Fruit fly (Drosophila melanogaster) whole organism, embryonic: Measurements from ENCODE around the gene Sec23.

Experiments
- Awh ChIP-seq: fragments of 200-800 bp; sonication (Bioruptor generic); IDR thresholded peaks from 2 replicates; pipeline ENCODE4, ENCODE4 v1.3.6; 2022; ENCODE audit warnings: missing biosample characterization, missing genetic modification characterization
- BEAF-32 ChIP-seq: fragments of 200-800 bp; sonication (Bioruptor generic); optimal IDR thresholded peaks from 3 replicates; lab custom pipeline; 2017; ENCODE audit warnings: missing biosample characterization, missing genetic modification characterization, mild to moderate bottlenecking, moderate library complexity, missing genetic modification reagents
- Bdp1 ChIP-seq: fragments of 200-800 bp; sonication (Bioruptor generic); optimal IDR thresholded peaks from 3 replicates; lab custom pipeline; 2016; ENCODE audit warnings: missing biosample characterization, missing genetic modification characterization
- CG10209 ChIP-seq: fragments of 200-800 bp; sonication (Bioruptor generic); optimal IDR thresholded peaks from 3 replicates; lab custom pipeline; 2017; ENCODE audit warnings: missing biosample characterization, mild to moderate bottlenecking, missing genetic modification characterization, missing genetic modification reagents
- CG10959 ChIP-seq: fragments of 200-800 bp; sonication (Bioruptor generic); IDR thresholded peaks from 2 replicates; pipeline ENCODE4 v1.3.6; 2022; ENCODE audit warnings: missing biosample characterization, missing genetic modification characterization
- CG11695 ChIP-seq: fragments of 200-800 bp; sonication (Bioruptor generic); IDR thresholded peaks from 3 replicates; pipeline ENCODE4 v1.3.6; 2022; ENCODE audit warnings: missing biosample characterization, missing genetic modification characterization
- CG11723 ChIP-seq: fragments of 200-800 bp; sonication (Bioruptor generic); optimal IDR thresholded peaks from 2 replicates; lab custom pipeline; 2017; ENCODE audit warnings: missing biosample characterization, mild to moderate bottlenecking, missing genetic modification characterization
- CG13424 ChIP-seq: fragments of 200-800 bp; sonication (Bioruptor generic); optimal IDR thresholded peaks from 2 replicates; lab custom pipeline; 2019; ENCODE audit warnings: missing biosample characterization, mild to moderate bottlenecking, missing genetic modification characterization, moderate library complexity
- CG13624 ChIP-seq: fragments of 200-800 bp; sonication (Bioruptor generic); optimal IDR thresholded peaks from 2 replicates; lab custom pipeline; 2016; ENCODE audit warnings: missing biosample characterization, missing genetic modification characterization
- CG1792 ChIP-seq: fragments of 200-800 bp; sonication (Bioruptor generic); optimal IDR thresholded peaks from 2 replicates; lab custom pipeline; 2016; ENCODE audit warnings: missing biosample characterization, missing genetic modification characterization
- CG18619 ChIP-seq: fragments of 200-800 bp; sonication (Bioruptor generic); optimal IDR thresholded peaks from 3 replicates; lab custom pipeline; 2017; ENCODE audit warnings: missing biosample characterization, mild to moderate bottlenecking, missing genetic modification characterization
- CG2202 ChIP-seq: fragments of 200-800 bp; sonication (Bioruptor generic); optimal IDR thresholded peaks from 2 replicates; lab custom pipeline; 2018; ENCODE audit warnings: missing biosample characterization, mild to moderate bottlenecking, missing genetic modification characterization
- CG2889 ChIP-seq: fragments of 200-800 bp; sonication (Bioruptor generic); IDR thresholded peaks from 3 replicates; pipeline ENCODE4 v1.3.6; 2022; ENCODE audit warnings: missing biosample characterization, missing genetic modification characterization
- CG31224 ChIP-seq: fragments of 200-800 bp; sonication (Bioruptor generic); IDR thresholded peaks from 2 replicates; pipeline ENCODE4 v1.3.6; 2022; ENCODE audit warnings: missing biosample characterization, missing genetic modification characterization
- CG34224 ChIP-seq: fragments of 200-800 bp; sonication (Bioruptor generic); IDR thresholded peaks from 3 replicates; pipeline ENCODE4 v1.3.6; 2022; ENCODE audit warnings: missing biosample characterization, missing genetic modification characterization; ENCODE audit not compliant: partially characterized antibody
- CG4707 ChIP-seq: fragments of 200-800 bp; sonication (Bioruptor generic); optimal IDR thresholded peaks from 2 replicates; lab custom pipeline; 2018; ENCODE audit warnings: missing biosample characterization, mild to moderate bottlenecking, missing genetic modification characterization, moderate library complexity
- CG5953 ChIP-seq: fragments of 200-800 bp; sonication (Bioruptor generic); IDR thresholded peaks from 2 replicates; pipeline ENCODE4 v1.3.6; 2022; ENCODE audit warnings: missing biosample characterization, missing genetic modification characterization
- CG6765 ChIP-seq: fragments of 200-800 bp; sonication (Bioruptor generic); optimal IDR thresholded peaks from 3 replicates; lab custom pipeline; 2017; ENCODE audit warnings: missing biosample characterization, mild to moderate bottlenecking, missing genetic modification characterization
- CG6854 ChIP-seq: fragments of 200-800 bp; sonication (Bioruptor generic); optimal IDR thresholded peaks from 3 replicates; lab custom pipeline; 2017; ENCODE audit warnings: missing biosample characterization, mild to moderate bottlenecking, missing genetic modification characterization
- CG7786 ChIP-seq: fragments of 200-800 bp; sonication (Bioruptor generic); optimal IDR thresholded peaks from 2 replicates; lab custom pipeline; 2016; ENCODE audit warnings: missing biosample characterization, missing genetic modification characterization
- CG7839 ChIP-seq: fragments of 200-800 bp; sonication (Bioruptor generic); optimal IDR thresholded peaks from 3 replicates; lab custom pipeline; 2018; ENCODE audit warnings: missing biosample characterization, mild to moderate bottlenecking, missing genetic modification characterization, moderate library complexity
- CG8089 ChIP-seq: fragments of 200-800 bp; sonication (Bioruptor generic); optimal IDR thresholded peaks from 3 replicates; lab custom pipeline; 2016; ENCODE audit warnings: missing biosample characterization, missing genetic modification characterization
- CG9437 ChIP-seq: fragments of 200-800 bp; sonication (Bioruptor generic); optimal IDR thresholded peaks from 2 replicates; lab custom pipeline; 2018; ENCODE audit warnings: missing biosample characterization, mild to moderate bottlenecking, missing genetic modification characterization
- Chrac-16 ChIP-seq: fragments of 200-800 bp; sonication (Bioruptor generic); optimal IDR thresholded peaks from 3 replicates; lab custom pipeline; 2016; ENCODE audit warnings: missing biosample characterization, missing genetic modification characterization
- CkIIα-i1 ChIP-seq: fragments of 200-800 bp; sonication (Bioruptor generic); IDR thresholded peaks from 2 replicates; pipeline ENCODE4 v1.3.6; 2022; ENCODE audit warnings: missing biosample characterization, missing genetic modification characterization
- Dip3 ChIP-seq: fragments of 200-800 bp; sonication (Bioruptor generic); optimal IDR thresholded peaks from 3 replicates; lab custom pipeline; 2016; ENCODE audit warnings: missing biosample characterization, missing genetic modification characterization
- Dp ChIP-seq: fragments of 200-800 bp; sonication (Bioruptor generic); optimal IDR thresholded peaks from 2 replicates; lab custom pipeline; 2018; ENCODE audit warnings: missing biosample characterization, mild to moderate bottlenecking, missing genetic modification characterization, moderate library complexity
- HmgZ ChIP-seq: fragments of 200-800 bp; sonication (Bioruptor generic); optimal IDR thresholded peaks from 2 replicates; lab custom pipeline; 2018; ENCODE audit warnings: missing biosample characterization, mild to moderate bottlenecking, missing genetic modification characterization
- Hr39 ChIP-seq: fragments of >200 bp; optimal IDR thresholded peaks from 2 replicates; lab custom pipeline; 2017
- Hr51 ChIP-seq, 2 experiments: fragments of 200-800 bp; sonication (Bioruptor generic); optimal IDR thresholded peaks; 2 replicates in 1 of 2; 3 replicates in 1 of 2; lab custom pipeline; 2016 to 2018; ENCODE audit warnings: missing biosample characterization in 2 of 2, missing genetic modification characterization in 2 of 2, mild to moderate bottlenecking in 1 of 2, moderate library complexity in 1 of 2
- Myb ChIP-seq: fragments of 200-800 bp; sonication (Bioruptor generic); optimal IDR thresholded peaks from 2 replicates; lab custom pipeline; 2016; ENCODE audit warnings: missing biosample characterization, missing genetic modification characterization
- Pdp1 ChIP-seq, 2 experiments: fragments of 200-800 bp; sonication (Bioruptor generic); optimal IDR thresholded peaks; 3 replicates each; lab custom pipeline; 2016; ENCODE audit warnings: missing biosample characterization in 2 of 2, missing genetic modification characterization in 2 of 2, mild to moderate bottlenecking in 1 of 2, moderate library complexity in 1 of 2
- Ptx1 ChIP-seq: fragments of 200-800 bp; sonication (Bioruptor generic); IDR thresholded peaks from 2 replicates; pipeline ENCODE4 v1.3.6; 2022; ENCODE audit warnings: missing biosample characterization, missing genetic modification characterization
- aop ChIP-seq: fragments of 200-800 bp; sonication (Bioruptor generic); IDR thresholded peaks from 2 replicates; pipeline ENCODE4 v1.3.6; 2022; ENCODE audit warnings: missing biosample characterization, missing genetic modification characterization
- chm ChIP-seq: fragments of 200-800 bp; sonication (Bioruptor generic); IDR thresholded peaks from 2 replicates; pipeline ENCODE4 v1.3.6; 2022; ENCODE audit warnings: missing biosample characterization, missing genetic modification characterization
- dan ChIP-seq: fragments of 200-800 bp; sonication (Bioruptor generic); IDR thresholded peaks from 2 replicates; pipeline ENCODE4 v1.3.6; 2022; ENCODE audit warnings: missing biosample characterization, missing genetic modification characterization
- en ChIP-seq: fragments of 200-800 bp; sonication (Bioruptor generic); optimal IDR thresholded peaks from 2 replicates; lab custom pipeline; 2016; ENCODE audit warnings: missing biosample characterization, missing genetic modification characterization
- esg ChIP-seq: fragments of 200-800 bp; sonication (Bioruptor generic); conservative IDR thresholded peaks from 2 replicates; pipeline ENCODE4 v1.3.6; 2022; ENCODE audit warnings: missing biosample characterization, missing genetic modification characterization
- exex ChIP-seq: fragments of 200-800 bp; sonication (Bioruptor generic); optimal IDR thresholded peaks from 4 replicates; lab custom pipeline; 2018; ENCODE audit warnings: missing biosample characterization, mild to moderate bottlenecking, missing genetic modification characterization, moderate library complexity
- fd3F ChIP-seq: fragments of 200-800 bp; sonication (Bioruptor generic); optimal IDR thresholded peaks from 2 replicates; lab custom pipeline; 2018; ENCODE audit warnings: missing biosample characterization, mild to moderate bottlenecking, missing genetic modification characterization, moderate library complexity
- fru ChIP-seq: fragments of >200 bp; optimal IDR thresholded peaks from 2 replicates; lab custom pipeline; 2017
- ftz-f1 ChIP-seq: fragments of 200-800 bp; sonication (Bioruptor generic); optimal IDR thresholded peaks from 2 replicates; lab custom pipeline; 2016; ENCODE audit warnings: missing biosample characterization, missing genetic modification characterization
- gfzf ChIP-seq: fragments of 200-800 bp; sonication (Bioruptor generic); optimal IDR thresholded peaks from 2 replicates; lab custom pipeline; 2016; ENCODE audit warnings: missing biosample characterization, mild to moderate bottlenecking, missing genetic modification characterization, moderate library complexity
- grn ChIP-seq: fragments of 200-800 bp; sonication (Bioruptor generic); optimal IDR thresholded peaks from 3 replicates; lab custom pipeline; 2017; ENCODE audit warnings: missing biosample characterization, missing genetic modification characterization
- her ChIP-seq: fragments of 200-800 bp; sonication (Bioruptor generic); optimal IDR thresholded peaks from 2 replicates; lab custom pipeline; 2016; ENCODE audit warnings: missing biosample characterization, missing genetic modification characterization
- kah ChIP-seq: fragments of 200-800 bp; sonication (Bioruptor generic); optimal IDR thresholded peaks from 2 replicates; lab custom pipeline; 2018; ENCODE audit warnings: missing biosample characterization, mild to moderate bottlenecking, missing genetic modification characterization
- pita ChIP-seq: fragments of 200-800 bp; sonication (Bioruptor generic); optimal IDR thresholded peaks from 2 replicates; lab custom pipeline; 2017; ENCODE audit warnings: missing biosample characterization, mild to moderate bottlenecking, missing genetic modification characterization
- sima ChIP-seq: fragments of 200-800 bp; sonication (Bioruptor generic); optimal IDR thresholded peaks from 2 replicates; lab custom pipeline; 2016; ENCODE audit warnings: missing biosample characterization, missing genetic modification characterization
- stwl ChIP-seq: fragments of 200-800 bp; sonication (Bioruptor generic); optimal IDR thresholded peaks from 3 replicates; lab custom pipeline; 2018; ENCODE audit warnings: missing biosample characterization, mild to moderate bottlenecking, missing genetic modification characterization, moderate library complexity
- tin ChIP-seq: fragments of 200-800 bp; sonication (Bioruptor generic); optimal IDR thresholded peaks from 3 replicates; lab custom pipeline; 2016; ENCODE audit warnings: missing biosample characterization, missing genetic modification characterization
- twi ChIP-seq: fragments of 200-800 bp; optimal IDR thresholded peaks from 2 replicates; lab custom pipeline; 2019; ENCODE audit warnings: missing biosample characterization, mild to moderate bottlenecking, missing genetic modification characterization, moderate library complexity
- vnd ChIP-seq: fragments of 200-800 bp; sonication (Bioruptor generic); IDR thresholded peaks from 3 replicates; pipeline ENCODE4 v1.3.6; 2022; ENCODE audit warnings: missing biosample characterization, missing genetic modification characterization; ENCODE audit not compliant: partially characterized antibody
- yki ChIP-seq: fragments of >200 bp; optimal IDR thresholded peaks from 3 replicates; lab custom pipeline; 2018

Sec23 gene

dm6 chr3R:5701104-5701503, 52.2 kb downstream of the Sec23 start (continued):
- TF ChIP-seq ftz-f1 (GFP tag; lab: Kevin White, UChicago) (no peak), CG10959 (GFP tag; lab: Robert Waterston, UW) (no peak), BEAF-32 (GFP tag; lab: Kevin White, UChicago) (no peak), CG11695 (GFP tag; lab: Robert Waterston, UW) (no peak), Chrac-16 (GFP tag; lab: Kevin White, UChicago) (no peak), sima (GFP tag; lab: Kevin White, UChicago) (no peak), twi (tag; lab: Kevin White, UChicago) (no peak), Bdp1 (GFP tag; lab: Kevin White, UChicago) (no peak), yki (lab: Kevin White, UChicago) (peak; percentile 31), CG11723 (no peak), pita (no peak), CG7786 (GFP tag; lab: Kevin White, UChicago) (no peak), CG4707 (GFP tag; lab: Kevin White, UChicago) (no peak), Pdp1 (GFP tag; optimal IDR thresholded peaks at IDR 0.05; lab: Kevin White, UChicago) (no peak), stwl (no peak), CG34224 (GFP tag; lab: Robert Waterston, UW) (0 out of 3 replicates have a peak, but pooled peaks have one; percentile 29), aop (GFP tag; lab: Robert Waterston, UW) (no peak), Hr51 (GFP tag; optimal IDR thresholded peaks at IDR 0.05; lab: Kevin White, UChicago) (no peak), chm (GFP tag; lab: Robert Waterston, UW) (no peak), CkIIα-i1 (GFP tag; lab: Robert Waterston, UW) (no peak), grn (GFP tag; lab: Kevin White, UChicago) (no peak), CG13424 (no peak), kah (GFP tag; lab: Kevin White, UChicago) (no peak), Awh (GFP tag; lab: Robert Waterston, UW) (no peak), HmgZ (tag; lab: Kevin White, UChicago) (no peak), CG6854 (no peak), CG31224 (GFP tag; lab: Robert Waterston, UW) (no peak), fru (lab: Kevin White, UChicago) (no peak), CG8089 (no peak), Ptx1 (GFP tag; lab: Robert Waterston, UW) (no peak), Myb (no peak), fd3F (GFP tag; lab: Kevin White, UChicago) (no peak), CG10209 (GFP tag; lab: Kevin White, UChicago) (no peak), en (GFP tag; lab: Kevin White, UChicago) (no peak), tin (GFP tag; lab: Kevin White, UChicago) (no peak), CG7839 (tag; lab: Kevin White, UChicago) (no peak), gfzf (GFP tag; lab: Kevin White, UChicago) (no peak), CG13624 (peak; percentile 1), CG1792 (GFP tag; lab: Kevin White, UChicago) (no peak), vnd (GFP tag; lab: Robert Waterston, UW) (no peak), Dp (no peak), CG5953 (GFP tag; lab: Robert Waterston, UW) (no peak), exex (no peak), CG6765 (GFP tag; lab: Kevin White, UChicago) (no peak), dan (no peak), Hr39 (lab: Kevin White, UChicago) (peak; percentile 11), CG2889 (GFP tag; lab: Robert Waterston, UW) (no peak), CG9437 (GFP tag; lab: Kevin White, UChicago) (no peak), CG18619 (GFP tag; lab: Kevin White, UChicago) (no peak), her (GFP tag; lab: Kevin White, UChicago) (no peak), CG2202 (no peak), Dip3 (GFP tag; lab: Kevin White, UChicago) (no peak), esg (GFP tag; lab: Robert Waterston, UW) (no peak)
